Worm (Caenorhabditis elegans) whole organism, L4/young adult: ENCODE data around the gene rbm-39.

Experiments used
- W03F9.2 ChIP-seq: fragments of 150-350 bp; optimal IDR thresholded peaks from 2 replicates; lab custom pipeline; 2014; ENCODE audit warnings: missing biosample characterization, missing genetic modification characterization
- dao-5 ChIP-seq: sonication (generic microtip); optimal IDR thresholded peaks from 2 replicates; lab custom pipeline; 2016; ENCODE audit warnings: missing genotype, missing genetic modification characterization, moderate library complexity, missing compliant biosample characterization
- him-1 ChIP-seq: sonication (generic microtip); optimal IDR thresholded peaks from 2 replicates; lab custom pipeline; 2016; ENCODE audit warnings: missing genotype, missing genetic modification reagents, missing genetic modification characterization, missing compliant biosample characterization

ce11 chrIV:1064289-1064848 is 51.9 kb downstream of the rbm-39 start:
- TF ChIP-seq W03F9.2 (tag; lab: Kevin White, UChicago) (no peak), him-1 (tag; lab: Kevin White, UChicago) (no peak), dao-5 (tag; lab: Kevin White, UChicago) (no peak)
